Worm (Caenorhabditis elegans) whole organism, late embryonic: ENCODE measurements around the gene C41G11.1.

Experiments
- ama-1 ChIP-seq: fragments of 150-350 bp; optimal IDR thresholded peaks from 2 replicates; lab custom pipeline; 2014
- ceh-18 ChIP-seq: sonication (generic microtip); optimal IDR thresholded peaks from 2 replicates; lab custom pipeline; 2016; ENCODE audit warnings: missing genetic modification characterization, missing compliant biosample characterization
- ceh-9 ChIP-seq: sonication (generic microtip); optimal IDR thresholded peaks from 2 replicates; lab custom pipeline; 2016; ENCODE audit warnings: mild to moderate bottlenecking, missing genetic modification characterization, inconsistent platforms, missing compliant biosample characterization
- dmd-4 ChIP-seq: sonication (generic microtip); optimal IDR thresholded peaks from 2 replicates; lab custom pipeline; 2016; ENCODE audit warnings: borderline replicate concordance, missing genetic modification characterization, missing compliant biosample characterization
- fkh-10 ChIP-seq: fragments of 150-350 bp; optimal IDR thresholded peaks from 2 replicates; lab custom pipeline; 2014; ENCODE audit warnings: missing biosample characterization, missing genetic modification reagents, missing genetic modification characterization
- lin-11 ChIP-seq: fragments of 200-800 bp; sonication (Bioruptor generic); optimal IDR thresholded peaks from 2 replicates; lab custom pipeline; 2018; ENCODE audit warnings: mild to moderate bottlenecking, missing genetic modification characterization, missing compliant biosample characterization
- nhr-11 ChIP-seq: fragments of 150-350 bp; optimal IDR thresholded peaks from 2 replicates; lab custom pipeline; 2014; ENCODE audit warnings: missing biosample characterization, missing genetic modification characterization
- pax-1 ChIP-seq: fragments of 150-350 bp; optimal IDR thresholded peaks from 2 replicates; lab custom pipeline; 2014; ENCODE audit warnings: missing biosample characterization, missing genetic modification characterization
- pha-4 ChIP-seq: fragments of 150-350 bp; optimal IDR thresholded peaks from 2 replicates; lab custom pipeline; 2018; ENCODE audit warnings: missing biosample characterization, missing genetic modification reagents, missing genetic modification characterization
- tbx-2 ChIP-seq: sonication (generic microtip); optimal IDR thresholded peaks from 2 replicates; lab custom pipeline; 2016; ENCODE audit warnings: missing genetic modification characterization, missing compliant biosample characterization
- zip-5 ChIP-seq: sonication (generic microtip); optimal IDR thresholded peaks from 2 replicates; lab custom pipeline; 2016; ENCODE audit warnings: missing genetic modification characterization, missing compliant biosample characterization

DNA sequence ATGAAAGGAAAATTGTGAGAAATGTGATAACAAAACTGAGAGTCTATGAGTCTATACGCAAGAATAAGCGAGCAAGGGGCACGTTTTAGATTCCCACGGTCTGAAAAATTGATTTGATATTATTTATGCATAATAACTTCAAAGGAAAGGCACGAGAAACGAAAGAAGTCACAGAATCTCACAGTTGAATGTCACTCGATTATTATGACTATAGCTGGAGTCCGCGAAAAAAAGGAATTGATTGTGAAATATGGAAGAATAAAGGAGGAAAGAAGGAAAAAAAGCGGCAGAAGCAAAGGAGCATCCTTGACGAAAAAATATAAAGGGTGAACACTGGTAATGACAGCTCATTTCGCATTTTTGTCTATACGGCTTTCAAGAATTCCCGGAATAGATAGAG lies 9.4 kb downstream of the C41G11.1 start, which contains the start of gene cat-1:
- TF ChIP-seq zip-5 (tag; lab: Kevin White, UChicago) (no peak), ceh-9 (no peak), fkh-10 (GFP tag; lab: Kevin White, UChicago) (no peak), ceh-18 (no peak), nhr-11 (tag; lab: Kevin White, UChicago) (no peak), tbx-2 (tag; lab: Kevin White, UChicago) (no peak), pax-1 (tag; lab: Kevin White, UChicago) (no peak), pha-4 (tag; lab: Kevin White, UChicago) (no peak), ama-1 (lab: Kevin White, UChicago) (no peak), dmd-4 (tag; lab: Kevin White, UChicago) (no peak), lin-11 (tag; lab: Kevin White, UChicago) (no peak)
